Worm (Caenorhabditis elegans) whole organism, L2 larva: ENCODE results near the gene aptf-1.

Experiments
- ceh-82 ChIP-seq: fragments of 150-350 bp; optimal IDR thresholded peaks from 2 replicates; lab custom pipeline; 2014; ENCODE audit warnings: missing biosample characterization, missing genetic modification characterization
- lsy-2 ChIP-seq, 2 experiments: fragments of 150-350 bp in 1 of 2; sonication (generic microtip) in 1 of 2; optimal IDR thresholded peaks; 2 replicates each; lab custom pipeline; 2014 to 2017; ENCODE audit warnings: missing biosample characterization in 2 of 2, missing genetic modification characterization in 2 of 2

DNA sequence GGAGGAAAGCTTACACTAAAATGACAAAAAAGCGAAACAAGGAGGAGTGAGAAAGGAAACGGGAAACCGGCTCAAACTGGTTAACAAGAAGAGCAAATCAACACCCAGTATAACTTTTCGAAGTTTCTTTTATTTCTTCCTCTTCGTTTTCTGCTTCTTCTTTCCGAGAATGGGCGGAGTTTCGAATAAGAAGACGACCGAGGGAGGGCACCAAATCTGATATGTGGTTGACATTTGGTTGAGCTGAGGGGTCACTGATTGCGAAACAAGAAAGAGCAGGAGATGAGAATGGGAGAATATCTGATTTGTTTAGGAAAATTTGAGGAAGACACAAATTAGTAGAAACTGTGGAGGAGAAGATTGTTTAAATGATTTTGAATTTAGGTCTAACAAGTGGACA, 43.8 kb downstream of the aptf-1 start:
- TF ChIP-seq ceh-82 (tag; lab: Kevin White, UChicago) (no peak), lsy-2 (tag; optimal IDR thresholded peaks at IDR 0.05; lab: Kevin White, UChicago) (no peak)
